Fruit fly (Drosophila melanogaster): ENCODE measurements around the gene NijB.

The NijB gene

DNA sequence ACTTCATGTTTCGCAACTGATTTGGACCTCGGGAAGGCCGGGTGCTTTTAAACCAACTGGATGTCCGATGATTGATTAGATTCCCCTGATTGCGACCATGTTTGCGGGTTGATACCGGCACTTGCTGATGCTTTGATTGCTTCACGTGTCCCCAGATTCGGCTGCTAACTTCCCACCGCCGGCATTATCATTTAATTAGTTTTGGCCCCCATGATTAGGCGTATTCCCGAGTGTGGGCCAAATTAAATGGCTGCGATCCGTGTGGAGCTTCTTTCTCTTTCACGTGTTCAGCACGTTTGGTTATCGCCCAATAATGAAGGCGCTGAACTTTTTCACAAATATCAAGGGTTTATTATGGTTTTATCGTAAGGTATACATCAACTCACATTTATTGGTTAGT, 29.9 kb downstream of the NijB start, which contains the start of gene CG3819:
Gene CG3819 (minus strand): TSS at position 23 of the 400 bp plus-strand sequence.
- TF ChIP-seq CG33017 (tag; optimal IDR thresholded peaks at IDR 0.05) (no peak), toe (GFP tag; optimal IDR thresholded peaks at IDR 0.05) (no peak), tj (GFP tag; optimal IDR thresholded peaks at IDR 0.05) (no peak), pad (GFP tag; optimal IDR thresholded peaks at IDR 0.05) (no peak), CG7101 (tag; optimal IDR thresholded peaks at IDR 0.05) (no peak)

DNA sequence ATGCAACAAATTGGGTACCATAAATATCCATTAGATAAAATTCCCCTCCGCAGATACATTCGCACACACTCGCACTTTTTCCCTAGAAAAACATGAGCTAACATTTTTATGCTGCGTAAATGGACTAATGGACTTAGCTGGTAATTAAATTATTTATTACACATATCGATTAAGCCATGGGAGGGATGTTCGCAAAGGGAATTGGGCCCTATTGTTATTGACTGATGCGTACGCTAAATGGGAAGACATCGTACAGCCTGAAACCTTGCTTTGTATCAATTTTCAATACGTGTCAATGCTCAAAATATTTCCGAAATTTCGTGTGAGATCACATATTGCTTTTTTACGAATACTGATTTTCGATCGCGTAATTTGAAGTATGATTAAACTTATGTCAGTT, 32.6 kb downstream of the NijB start, which contains the start of gene CG43049:
Gene CG43049 (plus strand): TSS at position 301 of the 400 bp plus-strand sequence.
- TF ChIP-seq kay (GFP tag; ENCODE audit: borderline replicate concordance) (peak; percentile 52), Mnt (GFP tag; optimal IDR thresholded peaks at IDR 0.05) (no peak)

Data from whole organism, adult.